Worm (Caenorhabditis elegans): ENCODE results near the gene lin-29.

lin-29 gene

ce11 chrII:11926501-11926900 is 8.6 kb downstream of the lin-29 start:
- TF ChIP-seq W03F9.2 (tag; optimal IDR thresholded peaks at IDR 0.05) (no peak), him-1 (tag; optimal IDR thresholded peaks at IDR 0.05) (no peak), dao-5 (tag; optimal IDR thresholded peaks at IDR 0.05) (no peak)

- TF ChIP-seq dao-5 (tag; optimal IDR thresholded peaks at IDR 0.05) (no peak), W03F9.2 (tag; optimal IDR thresholded peaks at IDR 0.05) (no peak), him-1 (tag; optimal IDR thresholded peaks at IDR 0.05) (no peak)
Observed at ce11 chrII:11925203-11925602, 9.9 kb downstream of the lin-29 start.

- no peak for TF ChIP-seq W03F9.2 (tag; optimal IDR thresholded peaks at IDR 0.05)
- no peak for TF ChIP-seq dao-5 (tag; optimal IDR thresholded peaks at IDR 0.05)
- no peak for TF ChIP-seq him-1 (tag; optimal IDR thresholded peaks at IDR 0.05)
Observed at ce11 chrII:11923620-11924298, 11.4 kb downstream of the lin-29 start.

ce11 chrII:11922757-11923538 is 12.2 kb downstream of the lin-29 start:
- TF ChIP-seq W03F9.2 (tag; optimal IDR thresholded peaks at IDR 0.05) (no peak), dao-5 (tag; optimal IDR thresholded peaks at IDR 0.05) (no peak), him-1 (tag; optimal IDR thresholded peaks at IDR 0.05) (no peak)

ce11 chrII:11917530-11917952 is 17.6 kb downstream of the lin-29 start:
- no peak for TF ChIP-seq him-1 (tag; optimal IDR thresholded peaks at IDR 0.05)
- peak; percentile 36 for TF ChIP-seq dao-5 (tag; optimal IDR thresholded peaks at IDR 0.05)
- TF ChIP-seq W03F9.2 (tag; optimal IDR thresholded peaks at IDR 0.05) = no peak

- TF ChIP-seq dao-5 (tag; optimal IDR thresholded peaks at IDR 0.05) (no peak), him-1 (tag; optimal IDR thresholded peaks at IDR 0.05) (no peak), W03F9.2 (tag; optimal IDR thresholded peaks at IDR 0.05) (no peak)
Observed at ce11 chrII:11916945-11917344, 18.2 kb downstream of the lin-29 start.

ce11 chrII:11916555-11916941 is 18.6 kb downstream of the lin-29 start:
- no peak for TF ChIP-seq W03F9.2 (tag; optimal IDR thresholded peaks at IDR 0.05)
- no peak for TF ChIP-seq dao-5 (tag; optimal IDR thresholded peaks at IDR 0.05)
- TF ChIP-seq him-1 (tag; optimal IDR thresholded peaks at IDR 0.05) = no peak

- TF ChIP-seq W03F9.2 (tag; optimal IDR thresholded peaks at IDR 0.05) (peak; percentile 47), dao-5 (tag; optimal IDR thresholded peaks at IDR 0.05) (no peak), him-1 (tag; optimal IDR thresholded peaks at IDR 0.05) (no peak)
Observed at ce11 chrII:11915770-11916554, 19.2 kb downstream of the lin-29 start, which contains the start of the genes vps-15 and hmg-12. TSS of gene vps-15 (minus strand) at chrII:11915852. TSS of gene hmg-12 (plus strand) at chrII:11916513.

- no peak for TF ChIP-seq dao-5 (tag; optimal IDR thresholded peaks at IDR 0.05)
- TF ChIP-seq W03F9.2 (tag; optimal IDR thresholded peaks at IDR 0.05) = no peak
- TF ChIP-seq him-1 (tag; optimal IDR thresholded peaks at IDR 0.05) = no peak
Observed at ce11 chrII:11914304-11914703, 20.8 kb downstream of the lin-29 start, which contains the start of gene ZK930.7. TSS of gene ZK930.7 (plus strand) at chrII:11914604.

- no peak for TF ChIP-seq W03F9.2 (tag; optimal IDR thresholded peaks at IDR 0.05)
- no peak for TF ChIP-seq him-1 (tag; optimal IDR thresholded peaks at IDR 0.05)
- no peak for TF ChIP-seq dao-5 (tag; optimal IDR thresholded peaks at IDR 0.05)
Observed at ce11 chrII:11910569-11910968, 24.6 kb downstream of the lin-29 start.

ce11 chrII:11906217-11906616 is 28.9 kb downstream of the lin-29 start, which contains the start of gene ZK930.4:
TSS of gene ZK930.4 (plus strand) at chrII:11906517.
- no peak for TF ChIP-seq him-1 (tag; optimal IDR thresholded peaks at IDR 0.05)
- TF ChIP-seq W03F9.2 (tag; optimal IDR thresholded peaks at IDR 0.05) = no peak
- TF ChIP-seq dao-5 (tag; optimal IDR thresholded peaks at IDR 0.05) = no peak

- TF ChIP-seq W03F9.2 (tag; optimal IDR thresholded peaks at IDR 0.05) (no peak), dao-5 (tag; optimal IDR thresholded peaks at IDR 0.05) (no peak), him-1 (tag; optimal IDR thresholded peaks at IDR 0.05) (no peak)
Observed at ce11 chrII:11905023-11905422, 30.1 kb downstream of the lin-29 start.

ce11 chrII:11902203-11902602 is 32.9 kb downstream of the lin-29 start:
- TF ChIP-seq W03F9.2 (tag; optimal IDR thresholded peaks at IDR 0.05) (no peak), dao-5 (tag; optimal IDR thresholded peaks at IDR 0.05) (no peak), him-1 (tag; optimal IDR thresholded peaks at IDR 0.05) (no peak)

All from whole organism, L4/young adult.